Fruit fly (Drosophila melanogaster) whole organism, wandering third instar larva: ENCODE measurements around the gene heca.

Experiments used
- Abd-B ChIP-seq: fragments of >200 bp; optimal IDR thresholded peaks from 2 replicates; lab custom pipeline; 2017; ENCODE audit warnings: missing biosample characterization, missing genetic modification characterization
- CG32264 ChIP-seq: fragments of 200-800 bp; sonication (Bioruptor generic); optimal IDR thresholded peaks from 2 replicates; lab custom pipeline; 2016; ENCODE audit warnings: missing biosample characterization, missing genetic modification characterization
- GATAd ChIP-seq: sonication (Bioruptor generic); optimal IDR thresholded peaks from 2 replicates; lab custom pipeline; 2016; ENCODE audit warnings: missing biosample characterization, missing genetic modification characterization
- HLH106 ChIP-seq: fragments of 200-800 bp; optimal IDR thresholded peaks from 3 replicates; lab custom pipeline; 2019; ENCODE audit warnings: missing biosample characterization, mild to moderate bottlenecking, missing genetic modification characterization, moderate library complexity
- Hnf4 ChIP-seq: fragments of 200-800 bp; sonication (Bioruptor generic); optimal IDR thresholded peaks from 2 replicates; lab custom pipeline; 2016; ENCODE audit warnings: missing biosample characterization, mild to moderate bottlenecking, missing genetic modification characterization
- Myc ChIP-seq: fragments of >200 bp; optimal IDR thresholded peaks from 2 replicates; lab custom pipeline; 2017
- br ChIP-seq: fragments of 200-800 bp; sonication (Bioruptor generic); optimal IDR thresholded peaks from 2 replicates; lab custom pipeline; 2016; ENCODE audit warnings: missing biosample characterization, missing genetic modification characterization
- brk ChIP-seq: fragments of 200-800 bp; sonication (Bioruptor generic); optimal IDR thresholded peaks from 2 replicates; lab custom pipeline; 2016; ENCODE audit warnings: missing biosample characterization, mild to moderate bottlenecking, missing genetic modification characterization
- foxo ChIP-seq, 2 experiments: fragments of 200-800 bp; sonication (Bioruptor generic); optimal IDR thresholded peaks; 2 replicates in 1 of 2; 3 replicates in 1 of 2; lab custom pipeline; 2016 to 2017; ENCODE audit warnings: missing biosample characterization in 2 of 2, missing genetic modification characterization in 2 of 2
- fru ChIP-seq: fragments of 200-800 bp; sonication (Bioruptor generic); optimal IDR thresholded peaks from 3 replicates; lab custom pipeline; 2016; ENCODE audit warnings: missing biosample characterization, mild to moderate bottlenecking, missing genetic modification characterization
- h ChIP-seq: fragments of 200-800 bp; sonication (Bioruptor generic); optimal IDR thresholded peaks from 3 replicates; lab custom pipeline; 2016; ENCODE audit warnings: missing biosample characterization, mild to moderate bottlenecking, missing genetic modification characterization
- jim ChIP-seq: fragments of 175-275, 200-325 bp; sonication (Bioruptor generic); optimal IDR thresholded peaks from 2 replicates; lab custom pipeline; 2016; ENCODE audit warnings: missing biosample characterization, mild to moderate bottlenecking, missing genetic modification characterization
- psq ChIP-seq: fragments of 200-800 bp; sonication (Bioruptor generic); optimal IDR thresholded peaks from 3 replicates; lab custom pipeline; 2017; ENCODE audit warnings: missing biosample characterization, mild to moderate bottlenecking, missing genetic modification characterization, moderate library complexity
- rgr ChIP-seq: fragments of 200-800 bp; sonication (Bioruptor generic); optimal IDR thresholded peaks from 3 replicates; lab custom pipeline; 2016; ENCODE audit warnings: missing biosample characterization, mild to moderate bottlenecking, missing genetic modification characterization

DNA sequence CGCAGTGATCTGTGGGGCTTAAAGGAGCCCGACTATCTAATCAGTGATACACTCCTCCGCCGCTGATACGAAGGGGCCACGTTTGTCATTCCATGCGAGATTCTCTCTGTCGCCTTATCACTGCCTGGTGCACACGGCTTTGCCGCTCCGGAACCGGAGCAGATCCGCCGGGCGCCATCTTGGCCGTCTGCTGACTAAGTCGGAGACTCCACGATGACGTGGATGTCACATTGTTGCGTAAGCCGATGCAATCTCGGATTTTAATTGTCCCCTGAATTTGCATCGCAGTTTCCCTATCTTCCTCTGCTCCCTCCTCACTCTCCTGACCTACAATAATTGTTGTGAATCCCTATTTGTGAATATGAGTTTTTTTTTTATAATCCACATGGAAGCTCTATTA, 113.4 kb downstream of the heca start:
- TF ChIP-seq Hnf4 (GFP tag; lab: Kevin White, UChicago) (no peak), HLH106 (tag; lab: Kevin White, UChicago) (no peak), fru (GFP tag; lab: Kevin White, UChicago) (no peak), brk (GFP tag; lab: Kevin White, UChicago) (no peak), Abd-B (no peak), CG32264 (no peak), jim (GFP tag; lab: Kevin White, UChicago) (no peak), h (GFP tag; lab: Kevin White, UChicago) (no peak), br (GFP tag; lab: Kevin White, UChicago) (no peak), Myc (lab: Kevin White, UChicago) (no peak), psq (GFP tag; lab: Kevin White, UChicago) (no peak), GATAd (GFP tag; lab: Kevin White, UChicago) (no peak), rgr (no peak), foxo (GFP tag; optimal IDR thresholded peaks at IDR 0.05; lab: Kevin White, UChicago) (no peak)
